Fruit fly (Drosophila melanogaster) whole organism, wandering third instar larva: Measurements from ENCODE around the gene Cyp9f3.

Experiments used
- Myc ChIP-seq: fragments of >200 bp; optimal IDR thresholded peaks from 2 replicates; lab custom pipeline; 2017
- Rel ChIP-seq, 2 experiments: fragments of 200-800 bp; sonication (Bioruptor generic) in 1 of 2; optimal IDR thresholded peaks; 2 replicates in 1 of 2; 3 replicates in 1 of 2; lab custom pipeline; 2016 to 2019; ENCODE audit warnings: mild to moderate bottlenecking in 2 of 2, missing biosample characterization in 2 of 2, missing genetic modification characterization in 2 of 2, moderate library complexity in 1 of 2
- pan ChIP-seq: fragments of >200 bp; optimal IDR thresholded peaks from 2 replicates; lab custom pipeline; 2017

DNA sequence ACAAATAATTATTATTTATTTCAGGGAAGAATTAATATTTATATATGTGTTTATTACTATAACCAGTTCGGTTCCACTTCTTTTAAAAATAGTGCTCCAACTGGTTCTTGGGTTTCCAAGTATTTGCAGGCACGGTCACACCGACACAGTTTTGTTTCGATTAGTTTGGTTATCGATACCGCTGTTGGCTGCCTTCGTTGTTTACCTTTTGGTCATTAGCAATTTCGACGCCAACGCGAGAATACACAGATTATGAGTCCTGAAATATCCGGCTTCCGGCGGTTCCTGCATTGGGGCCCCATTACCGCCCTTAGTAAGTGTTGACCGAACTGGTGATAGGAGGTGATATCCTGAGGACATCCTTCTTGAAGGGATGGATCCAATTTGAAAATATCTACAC lies 9.4 kb upstream of the Cyp9f3 start, which contains the start of gene CG5196:
- TF ChIP-seq Rel (GFP tag; optimal IDR thresholded peaks at IDR 0.05; lab: Kevin White, UChicago), result no peak
- TF ChIP-seq Rel (tag; optimal IDR thresholded peaks at IDR 0.05; lab: Kevin White, UChicago), result peak; percentile 27
- no peak for TF ChIP-seq Myc (lab: Kevin White, UChicago)
- no peak for TF ChIP-seq pan (lab: Kevin White, UChicago)
